Worm (Caenorhabditis elegans) whole organism, young adult: Measurements from ENCODE around the gene ZC477.2.

Experiments used
- B0261.1 ChIP-seq: sonication (generic microtip); optimal IDR thresholded peaks from 2 replicates; lab custom pipeline; 2016; ENCODE audit warnings: mild to moderate bottlenecking, missing genetic modification characterization, moderate library complexity, missing compliant biosample characterization
- C06A6.2 ChIP-seq: fragments of 200-800 bp; sonication (Bioruptor generic); conservative IDR thresholded peaks from 2 replicates; pipeline ENCODE4 v1.3.6; 2022; ENCODE audit warnings: missing genetic modification characterization, missing compliant biosample characterization
- F10E7.11 ChIP-seq: sonication (generic microtip); optimal IDR thresholded peaks from 2 replicates; lab custom pipeline; 2017; ENCODE audit warnings: mild to moderate bottlenecking, missing genetic modification characterization, moderate library complexity, missing compliant biosample characterization
- F23B12.7 ChIP-seq: sonication (generic microtip); optimal IDR thresholded peaks from 2 replicates; lab custom pipeline; 2017; ENCODE audit warnings: missing genetic modification characterization, mild to moderate bottlenecking, missing compliant biosample characterization, antibody characterized with exemption, moderate library complexity; ENCODE audit not compliant: insufficient read depth
- F37B4.10 ChIP-seq: fragments of 200-800 bp; sonication (Bioruptor generic); IDR thresholded peaks from 2 replicates; pipeline ENCODE4 v1.3.6; 2022; ENCODE audit warnings: missing genetic modification characterization, missing compliant biosample characterization
- F55B11.4 ChIP-seq: sonication (generic microtip); optimal IDR thresholded peaks from 2 replicates; lab custom pipeline; 2016; ENCODE audit warnings: missing compliant biosample characterization, missing genetic modification characterization, borderline replicate concordance; ENCODE audit not compliant: insufficient read depth
- T07F8.4 ChIP-seq: sonication (generic microtip); optimal IDR thresholded peaks from 2 replicates; lab custom pipeline; 2016; ENCODE audit warnings: mild to moderate bottlenecking, missing genetic modification characterization, moderate library complexity, missing compliant biosample characterization
- Y95B8A.8 ChIP-seq: fragments of 200-800 bp; sonication (Bioruptor generic); IDR thresholded peaks from 2 replicates; pipeline ENCODE4 v1.3.6; 2022; ENCODE audit warnings: missing genetic modification reagents, missing genetic modification characterization, missing compliant biosample characterization
- akir-1 ChIP-seq: fragments of 200-800 bp; sonication (Bioruptor generic); optimal IDR thresholded peaks from 2 replicates; lab custom pipeline; 2018; ENCODE audit warnings: mild to moderate bottlenecking, missing genetic modification characterization, moderate library complexity, missing compliant biosample characterization
- ama-1 ChIP-seq, 3 experiments: fragments of 150-350 bp in 1 of 3; sonication (generic microtip) in 2 of 3; optimal IDR thresholded peaks; 2 replicates each; lab custom pipeline; 2014 to 2018; ENCODE audit warnings: missing biosample characterization in 2 of 3, missing genetic modification characterization in 2 of 3, missing genetic modification reagents in 2 of 3
- attf-5 ChIP-seq: fragments of 200-800 bp; sonication (Bioruptor generic); optimal IDR thresholded peaks from 2 replicates; lab custom pipeline; 2018; ENCODE audit warnings: mild to moderate bottlenecking, missing genetic modification characterization, missing compliant biosample characterization
- bed-2 ChIP-seq: fragments of 200-800 bp; sonication (Bioruptor generic); IDR thresholded peaks from 2 replicates; pipeline ENCODE4 v1.3.6; 2022; ENCODE audit warnings: missing genetic modification reagents, missing genetic modification characterization, missing compliant biosample characterization
- cebp-2 ChIP-seq: fragments of 200-800 bp; sonication (Bioruptor generic); IDR thresholded peaks from 2 replicates; pipeline ENCODE4 v1.3.6; 2022; ENCODE audit warnings: missing genetic modification characterization, missing compliant biosample characterization
- ceh-58 ChIP-seq: fragments of 200-800 bp; sonication (Bioruptor generic); IDR thresholded peaks from 2 replicates; pipeline ENCODE4 v1.3.6; 2022; ENCODE audit warnings: missing genetic modification characterization, missing compliant biosample characterization
- ceh-91 ChIP-seq: fragments of 200-800 bp; sonication (Bioruptor generic); IDR thresholded peaks from 2 replicates; pipeline ENCODE4 v1.3.6; 2022; ENCODE audit warnings: missing genetic modification reagents, missing genetic modification characterization, missing compliant biosample characterization
- egrh-3 ChIP-seq: fragments of 200-800 bp; sonication (Bioruptor generic); IDR thresholded peaks from 2 replicates; pipeline ENCODE4 v1.3.6; 2022; ENCODE audit warnings: missing genetic modification reagents, missing genetic modification characterization, missing compliant biosample characterization
- fkh-3 ChIP-seq: sonication (generic microtip); optimal IDR thresholded peaks from 2 replicates; lab custom pipeline; 2016; ENCODE audit warnings: mild to moderate bottlenecking, missing genetic modification characterization, missing compliant biosample characterization
- gei-17 ChIP-seq: fragments of 200-800 bp; sonication (Bioruptor generic); optimal IDR thresholded peaks from 2 replicates; lab custom pipeline; 2018; ENCODE audit warnings: mild to moderate bottlenecking, missing genetic modification characterization, missing compliant biosample characterization
- him-1 ChIP-seq: sonication (generic microtip); optimal IDR thresholded peaks from 2 replicates; lab custom pipeline; 2016; ENCODE audit warnings: missing genotype, missing genetic modification reagents, missing genetic modification characterization, missing compliant biosample characterization
- hlh-26 ChIP-seq: fragments of 200-800 bp; sonication (Bioruptor generic); conservative IDR thresholded peaks from 2 replicates; pipeline ENCODE4 v1.3.6; 2022; ENCODE audit warnings: missing genetic modification reagents, missing genetic modification characterization, missing compliant biosample characterization
- hmg-1.2 ChIP-seq: fragments of 200-800 bp; sonication (Bioruptor generic); IDR thresholded peaks from 2 replicates; pipeline ENCODE4 v1.3.6; 2022; ENCODE audit warnings: missing genetic modification reagents, missing genetic modification characterization, missing compliant biosample characterization
- hrde-1 ChIP-seq: sonication (generic microtip); optimal IDR thresholded peaks from 2 replicates; lab custom pipeline; 2016; ENCODE audit warnings: missing genetic modification characterization, mild to moderate bottlenecking, missing compliant biosample characterization, moderate library complexity, missing genotype, missing genetic modification reagents, borderline replicate concordance
- let-607 ChIP-seq, 2 experiments: fragments of 200-800 bp in 1 of 2; sonication (Bioruptor generic) in 1 of 2; sonication (generic microtip) in 1 of 2; optimal IDR thresholded peaks; 2 replicates each; lab custom pipeline; 2016 to 2018; ENCODE audit warnings: mild to moderate bottlenecking in 2 of 2, missing compliant biosample characterization in 2 of 2, missing genetic modification characterization in 2 of 2, moderate library complexity in 2 of 2, missing genotype in 1 of 2
- lin-26 ChIP-seq: fragments of 200-800 bp; sonication (Bioruptor generic); IDR thresholded peaks from 2 replicates; pipeline ENCODE4 v1.3.6; 2022; ENCODE audit warnings: missing genetic modification reagents, missing genetic modification characterization, missing compliant biosample characterization
- lin-54 ChIP-seq: fragments of 200-800 bp; sonication (Bioruptor generic); optimal IDR thresholded peaks from 2 replicates; lab custom pipeline; 2018; ENCODE audit warnings: mild to moderate bottlenecking, missing genetic modification characterization, missing compliant biosample characterization
- lir-1 ChIP-seq: fragments of 200-800 bp; sonication (Bioruptor generic); conservative IDR thresholded peaks from 2 replicates; pipeline ENCODE4 v1.3.6; 2022; ENCODE audit warnings: missing genetic modification reagents, missing genetic modification characterization, missing compliant biosample characterization
- lsl-1 ChIP-seq: fragments of 200-800 bp; sonication (Bioruptor generic); optimal IDR thresholded peaks from 2 replicates; lab custom pipeline; 2018; ENCODE audit warnings: mild to moderate bottlenecking, missing genetic modification characterization, moderate library complexity, missing compliant biosample characterization
- mcd-1 ChIP-seq: fragments of 200-800 bp; sonication (Bioruptor generic); IDR thresholded peaks from 2 replicates; pipeline ENCODE4 v1.3.6; 2022; ENCODE audit warnings: missing genetic modification reagents, missing genetic modification characterization, missing compliant biosample characterization
- nhr-120 ChIP-seq: fragments of 200-800 bp; sonication (Bioruptor generic); IDR thresholded peaks from 2 replicates; pipeline ENCODE4 v1.3.6; 2022; ENCODE audit warnings: missing genetic modification characterization, missing compliant biosample characterization
- nhr-80 ChIP-seq: sonication (generic microtip); optimal IDR thresholded peaks from 2 replicates; lab custom pipeline; 2016; ENCODE audit warnings: missing genetic modification characterization, missing compliant biosample characterization
- pbrm-1 ChIP-seq: fragments of 200-800 bp; sonication (Bioruptor generic); IDR thresholded peaks from 2 replicates; pipeline ENCODE4 v1.3.6; 2022; ENCODE audit warnings: missing genetic modification reagents, missing genetic modification characterization, missing compliant biosample characterization
- rcor-1 ChIP-seq: fragments of 200-800 bp; sonication (Bioruptor generic); IDR thresholded peaks from 2 replicates; pipeline ENCODE4 v1.3.6; 2022; ENCODE audit warnings: missing genetic modification reagents, missing genetic modification characterization, missing compliant biosample characterization
- rec-8 ChIP-seq, 2 experiments: sonication (generic microtip); optimal IDR thresholded peaks; 2 replicates each; lab custom pipeline; 2016; ENCODE audit warnings: mild to moderate bottlenecking in 2 of 2, missing genetic modification characterization in 2 of 2, missing genetic modification reagents in 2 of 2, missing genotype in 2 of 2, missing biosample characterization in 1 of 2, missing compliant biosample characterization in 1 of 2, moderate library complexity in 1 of 2
- snpc-3.4 ChIP-seq: sonication (generic microtip); optimal IDR thresholded peaks from 2 replicates; lab custom pipeline; 2017; ENCODE audit warnings: missing genetic modification characterization, mild to moderate bottlenecking, missing compliant biosample characterization, antibody characterized with exemption, moderate library complexity, missing genotype, missing genetic modification reagents
- ztf-26 ChIP-seq: sonication (generic microtip); optimal IDR thresholded peaks from 2 replicates; lab custom pipeline; 2017; ENCODE audit warnings: missing genetic modification characterization, missing compliant biosample characterization
- ztf-28 ChIP-seq: fragments of 200-800 bp; sonication (Bioruptor generic); IDR thresholded peaks from 2 replicates; pipeline ENCODE4 v1.3.6; 2022; ENCODE audit warnings: missing genetic modification reagents, missing genetic modification characterization, missing compliant biosample characterization

ZC477.2 gene

DNA sequence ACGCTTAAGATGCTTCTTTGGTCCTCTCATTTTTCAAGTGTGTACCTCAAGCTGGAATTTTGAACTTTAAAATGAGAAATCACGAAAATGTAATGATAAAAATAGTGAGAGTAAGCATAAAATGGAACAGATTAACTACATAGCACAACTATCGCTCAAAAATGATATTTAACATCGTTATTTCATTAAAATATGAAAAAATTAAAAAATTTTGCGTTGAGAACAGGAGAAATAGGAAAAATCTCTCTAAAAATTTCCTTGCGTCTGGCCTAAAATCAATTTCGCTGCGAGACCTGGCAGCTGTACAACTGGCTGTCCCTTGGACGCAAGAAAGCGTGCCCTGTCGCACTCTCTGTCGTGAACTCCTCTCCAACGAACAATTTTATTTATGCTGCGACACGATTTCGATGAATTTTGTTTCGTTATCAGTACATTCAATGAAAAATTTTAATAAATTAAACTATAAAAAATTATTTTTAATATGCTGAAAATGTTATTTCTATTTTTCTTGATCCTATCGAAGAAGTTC is 23.3 kb upstream of the ZC477.2 start, which contains the start of gene rps-4 (continued):
- TF ChIP-seq egrh-3 (GFP tag; lab: Robert Waterston, UW) = no peak
- 0 out of 2 replicates have a peak, but pooled peaks have one; percentile 33 for TF ChIP-seq C06A6.2 (GFP tag; lab: Robert Waterston, UW)
- no peak for TF ChIP-seq ceh-58 (GFP tag; lab: Robert Waterston, UW)
- TF ChIP-seq mcd-1 (GFP tag; lab: Robert Waterston, UW) = peak; percentile 98
- TF ChIP-seq cebp-2 (GFP tag; lab: Robert Waterston, UW) = no peak
- peak; percentile 71 for TF ChIP-seq ceh-91 (GFP tag; lab: Robert Waterston, UW)
- TF ChIP-seq lsl-1 (GFP tag; lab: Kevin White, UChicago) = peak; percentile 68
- TF ChIP-seq snpc-3.4 (tag; lab: Kevin White, UChicago) = peak; percentile 68
- TF ChIP-seq Y95B8A.8 = no peak
- no peak for TF ChIP-seq nhr-120 (GFP tag; lab: Robert Waterston, UW)
- TF ChIP-seq hlh-26 (GFP tag; lab: Robert Waterston, UW) = no peak
- TF ChIP-seq him-1 (tag; lab: Kevin White, UChicago) = peak; percentile 43
- 0 out of 2 replicates have a peak, but pooled peaks have one; percentile 45 for TF ChIP-seq lir-1 (GFP tag; lab: Robert Waterston, UW)
- TF ChIP-seq nhr-80 (tag; lab: Kevin White, UChicago) = peak; percentile 62

DNA sequence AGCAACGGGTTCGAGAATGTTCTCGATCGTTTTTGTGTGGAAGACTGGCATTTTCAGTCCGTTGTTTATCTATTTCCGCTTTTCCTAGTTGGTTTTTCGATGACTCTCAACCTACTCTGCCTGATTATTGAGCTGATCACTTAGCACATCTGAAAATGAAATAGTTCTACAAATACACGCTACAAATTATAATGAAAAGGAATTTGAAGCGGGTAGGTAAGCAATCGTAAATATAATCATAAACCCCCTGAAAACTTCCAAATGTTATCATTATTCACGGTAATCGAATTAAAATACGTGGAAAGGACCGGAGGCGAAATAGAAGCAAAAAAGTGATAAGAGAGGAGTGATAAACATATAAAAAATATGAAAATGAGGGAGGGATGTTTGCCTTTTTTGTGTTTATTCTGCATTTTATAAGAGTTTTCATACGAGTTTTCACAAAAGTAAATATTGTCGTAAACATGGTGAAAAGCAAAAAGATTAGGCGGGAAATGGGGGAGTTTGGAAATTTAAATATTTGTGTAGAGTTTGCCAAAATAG is 13.7 kb upstream of the ZC477.2 start, which contains the start of gene deb-1:
Gene deb-1, minus strand, starts transcription at position 51 of the 543 bp plus-strand sequence.
- TF ChIP-seq F10E7.11 (no peak), rec-8 (tag; optimal IDR thresholded peaks at IDR 0.05; lab: Kevin White, UChicago) (no peak), lin-26 (no peak), C06A6.2 (GFP tag; lab: Robert Waterston, UW) (no peak), B0261.1 (tag; lab: Kevin White, UChicago) (no peak)
- TF ChIP-seq, all 124 proteins: peak for 0

DNA sequence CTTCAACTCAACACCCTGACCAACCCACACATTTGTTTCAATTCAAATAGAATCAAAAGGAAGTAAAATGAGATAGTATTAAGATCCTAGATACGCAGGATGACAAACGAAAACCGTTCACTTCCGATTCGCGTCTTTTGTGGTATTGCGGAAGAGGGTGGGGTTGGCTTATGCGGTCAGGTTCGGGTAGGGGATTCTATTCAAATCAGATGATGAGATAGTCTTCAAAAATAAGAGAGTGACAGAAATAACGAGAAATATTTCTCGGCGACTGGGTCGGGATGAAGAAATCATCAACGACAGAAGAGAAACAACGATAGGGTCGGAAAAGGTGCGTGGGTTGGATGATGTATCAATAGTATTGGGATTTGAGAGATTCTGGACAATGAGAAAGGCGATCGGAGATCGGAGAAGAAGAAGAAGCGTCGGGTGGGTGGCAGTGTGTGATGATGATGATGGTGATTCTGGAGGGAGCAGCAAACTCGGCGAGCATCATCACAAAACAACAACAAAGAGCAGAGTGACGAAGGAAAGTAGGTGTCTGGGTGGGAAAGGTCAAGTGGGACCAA is 12.5 kb upstream of the ZC477.2 start:
- TF ChIP-seq T07F8.4 (no peak), F37B4.10 (no peak), lin-54 (GFP tag; lab: Kevin White, UChicago) (no peak), hmg-1.2 (GFP tag; lab: Robert Waterston, UW) (peak; percentile 18; the same call in 1 of the 2 replicates), akir-1 (GFP tag; lab: Kevin White, UChicago) (no peak), rcor-1 (GFP tag; lab: Robert Waterston, UW) (no peak), let-607 (tag; optimal IDR thresholded peaks at IDR 0.05; lab: Kevin White, UChicago) (no peak), ama-1 (optimal IDR thresholded peaks at IDR 0.05; lab: Kevin White, UChicago) (no peak), ama-1 (GFP tag; optimal IDR thresholded peaks at IDR 0.05; lab: Kevin White, UChicago) (no peak), fkh-3 (tag; lab: Kevin White, UChicago) (no peak)

DNA sequence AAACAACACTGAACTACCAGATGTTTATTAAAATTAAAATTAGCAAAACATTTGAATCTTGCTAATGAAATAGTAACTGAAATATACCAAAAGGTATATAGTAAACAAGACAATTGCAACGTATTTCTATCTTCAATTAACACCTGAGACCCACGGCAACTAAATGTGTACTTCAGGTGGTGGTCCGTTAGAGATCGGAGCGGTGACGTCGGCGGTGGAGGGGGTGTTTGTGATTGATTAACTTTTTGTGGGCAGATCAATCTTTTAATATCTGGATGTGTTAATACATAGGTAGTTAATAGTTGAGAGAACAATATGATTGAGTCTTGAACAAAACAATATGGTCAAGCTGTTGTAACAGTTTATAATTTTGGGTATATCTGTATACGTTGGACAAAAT is 11.9 kb upstream of the ZC477.2 start:
- TF ChIP-seq F55B11.4 (tag; lab: Kevin White, UChicago) (no peak), F23B12.7 (tag; lab: Kevin White, UChicago) (no peak), bed-2 (GFP tag; lab: Robert Waterston, UW) (no peak), ztf-28 (no peak), ztf-26 (tag; lab: Kevin White, UChicago) (no peak), hrde-1 (tag; lab: Kevin White, UChicago) (no peak), pbrm-1 (GFP tag; lab: Robert Waterston, UW) (no peak), C06A6.2 (GFP tag; lab: Robert Waterston, UW) (no peak), gei-17 (no peak), attf-5 (GFP tag; lab: Kevin White, UChicago) (no peak), snpc-3.4 (tag; lab: Kevin White, UChicago) (no peak)
